Fruit fly (Drosophila melanogaster) whole organism, embryonic: ENCODE data around the gene ppk23.
A peak's percentile ranks its signal among the peaks of the same experiment; 100 is the strongest.

Experiments used
- Awh ChIP-seq: fragments of 200-800 bp; sonication (Bioruptor generic); IDR thresholded peaks from 2 replicates; pipeline ENCODE4, ENCODE4 v1.3.6; 2022; ENCODE audit warnings: missing biosample characterization, missing genetic modification characterization
- CG11456 ChIP-seq: fragments of 200-800 bp; sonication (Bioruptor generic); IDR thresholded peaks from 3 replicates; pipeline ENCODE4 v1.3.6; 2022; ENCODE audit warnings: missing biosample characterization, missing genetic modification characterization
- CG11560 ChIP-seq: fragments of 200-800 bp; sonication (Bioruptor generic); IDR thresholded peaks from 3 replicates; pipeline ENCODE4 v1.3.6; 2022; ENCODE audit warnings: missing biosample characterization, missing genetic modification characterization
- CG13123 ChIP-seq: fragments of 200-800 bp; sonication (Bioruptor generic); optimal IDR thresholded peaks from 2 replicates; lab custom pipeline; 2016; ENCODE audit warnings: missing biosample characterization, missing genetic modification characterization
- CG14441 ChIP-seq: fragments of 200-800 bp; sonication (Bioruptor generic); IDR thresholded peaks from 2 replicates; pipeline ENCODE4 v1.3.6; 2022; ENCODE audit warnings: missing biosample characterization, missing genetic modification characterization
- CG15479 ChIP-seq: fragments of 200-800 bp; sonication (Bioruptor generic); optimal IDR thresholded peaks from 3 replicates; lab custom pipeline; 2019; ENCODE audit warnings: missing biosample characterization, mild to moderate bottlenecking, missing genetic modification characterization, moderate library complexity
- CG15514 ChIP-seq: fragments of 200-800 bp; sonication (Bioruptor generic); optimal IDR thresholded peaks from 3 replicates; lab custom pipeline; 2017; ENCODE audit warnings: missing biosample characterization, missing genetic modification characterization, mild to moderate bottlenecking, moderate library complexity, missing genetic modification reagents
- CG15601 ChIP-seq: fragments of 200-800 bp; sonication (Bioruptor generic); optimal IDR thresholded peaks from 3 replicates; lab custom pipeline; 2019; ENCODE audit warnings: missing biosample characterization, mild to moderate bottlenecking, missing genetic modification characterization, moderate library complexity
- CG16863 ChIP-seq: fragments of 200-800 bp; sonication (Bioruptor generic); optimal IDR thresholded peaks from 3 replicates; lab custom pipeline; 2016; ENCODE audit warnings: missing biosample characterization, missing genetic modification characterization
- CG17385 ChIP-seq: fragments of 200-800 bp; sonication (Bioruptor generic); optimal IDR thresholded peaks from 3 replicates; lab custom pipeline; 2018; ENCODE audit warnings: missing biosample characterization, mild to moderate bottlenecking, missing genetic modification characterization
- CG4282 ChIP-seq: fragments of 200-800 bp; sonication (Bioruptor generic); optimal IDR thresholded peaks from 2 replicates; lab custom pipeline; 2016; ENCODE audit warnings: missing biosample characterization, missing genetic modification characterization
- CG4424 ChIP-seq: fragments of 200-800 bp; sonication (Bioruptor generic); optimal IDR thresholded peaks from 3 replicates; lab custom pipeline; 2016; ENCODE audit warnings: missing biosample characterization, missing genetic modification characterization
- CG4730 ChIP-seq: fragments of 200-800 bp; sonication (Bioruptor generic); IDR thresholded peaks from 2 replicates; pipeline ENCODE4 v1.3.6; 2022; ENCODE audit warnings: missing biosample characterization, missing genetic modification characterization
- CG5180 ChIP-seq: fragments of 200-800 bp; sonication (Bioruptor generic); optimal IDR thresholded peaks from 3 replicates; lab custom pipeline; 2017; ENCODE audit warnings: missing biosample characterization, missing genetic modification characterization, mild to moderate bottlenecking, moderate library complexity, missing genetic modification reagents
- CG6654 ChIP-seq: fragments of 200-800 bp; sonication (Bioruptor generic); optimal IDR thresholded peaks from 2 replicates; lab custom pipeline; 2017; ENCODE audit warnings: missing biosample characterization, mild to moderate bottlenecking, missing genetic modification characterization
- CG8924 ChIP-seq: fragments of 200-800 bp; optimal IDR thresholded peaks from 3 replicates; lab custom pipeline; 2019; ENCODE audit warnings: missing biosample characterization, mild to moderate bottlenecking, missing genetic modification characterization, moderate library complexity
- CG9437 ChIP-seq: fragments of 200-800 bp; sonication (Bioruptor generic); optimal IDR thresholded peaks from 2 replicates; lab custom pipeline; 2018; ENCODE audit warnings: missing biosample characterization, mild to moderate bottlenecking, missing genetic modification characterization
- CG9609 ChIP-seq: fragments of 200-800 bp; sonication (Bioruptor generic); optimal IDR thresholded peaks from 3 replicates; lab custom pipeline; 2016; ENCODE audit warnings: missing biosample characterization, missing genetic modification characterization
- CG9817 ChIP-seq: fragments of 200-800 bp; sonication (Bioruptor generic); optimal IDR thresholded peaks from 2 replicates; lab custom pipeline; 2018; ENCODE audit warnings: missing biosample characterization, mild to moderate bottlenecking, missing genetic modification characterization, moderate library complexity
- D19B ChIP-seq: fragments of 200-800 bp; sonication (Bioruptor generic); optimal IDR thresholded peaks from 2 replicates; lab custom pipeline; 2017; ENCODE audit warnings: missing biosample characterization, mild to moderate bottlenecking, missing genetic modification characterization
- Deaf1 ChIP-seq: fragments of 200-800 bp; optimal IDR thresholded peaks from 3 replicates; lab custom pipeline; 2019; ENCODE audit warnings: missing biosample characterization, mild to moderate bottlenecking, missing genetic modification characterization, moderate library complexity
- Doc3 ChIP-seq: fragments of 200-800 bp; sonication (Bioruptor generic); IDR thresholded peaks from 3 replicates; pipeline ENCODE4 v1.3.6; 2022; ENCODE audit warnings: missing biosample characterization, missing genetic modification characterization; ENCODE audit not compliant: partially characterized antibody
- H2.0 ChIP-seq: fragments of 200-800 bp; sonication (Bioruptor generic); IDR thresholded peaks from 2 replicates; pipeline ENCODE4 v1.3.6; 2022; ENCODE audit warnings: missing biosample characterization, missing genetic modification characterization
- Hmx ChIP-seq: fragments of 200-800 bp; sonication (Bioruptor generic); optimal IDR thresholded peaks from 2 replicates; lab custom pipeline; 2016; ENCODE audit warnings: missing biosample characterization, missing genetic modification characterization
- Hsf ChIP-seq: fragments of 200-800 bp; sonication (Bioruptor generic); optimal IDR thresholded peaks from 3 replicates; lab custom pipeline; 2016; ENCODE audit warnings: missing biosample characterization, missing genetic modification characterization
- Jarid2 ChIP-seq: fragments of 200-800 bp; sonication (Bioruptor generic); optimal IDR thresholded peaks from 3 replicates; lab custom pipeline; 2017; ENCODE audit warnings: mild to moderate bottlenecking, missing biosample characterization, missing genetic modification reagents, missing genetic modification characterization
- NFAT ChIP-seq: fragments of 200-800 bp; sonication (Bioruptor generic); IDR thresholded peaks from 2 replicates; pipeline ENCODE4 v1.3.6; 2022; ENCODE audit warnings: missing biosample characterization, missing genetic modification characterization
- Nf-YA ChIP-seq: fragments of 200-800 bp; sonication (Bioruptor generic); IDR thresholded peaks from 2 replicates; pipeline ENCODE4 v1.3.6; 2022; ENCODE audit warnings: missing biosample characterization, missing genetic modification characterization
- Ptx1 ChIP-seq: fragments of 200-800 bp; sonication (Bioruptor generic); IDR thresholded peaks from 2 replicates; pipeline ENCODE4 v1.3.6; 2022; ENCODE audit warnings: missing biosample characterization, missing genetic modification characterization
- Six4 ChIP-seq: fragments of 200-800 bp; sonication (Bioruptor generic); optimal IDR thresholded peaks from 2 replicates; lab custom pipeline; 2016; ENCODE audit warnings: missing biosample characterization, missing genetic modification characterization
- Ssrp ChIP-seq: fragments of 200-800 bp; sonication (Bioruptor generic); optimal IDR thresholded peaks from 2 replicates; lab custom pipeline; 2018; ENCODE audit warnings: missing biosample characterization, mild to moderate bottlenecking, missing genetic modification characterization, moderate library complexity
- Stat92E ChIP-seq, 3 experiments: fragments of >200 bp in 2 of 3; fragments of 200-800 bp in 1 of 3; sonication (Bioruptor generic) in 1 of 3; optimal IDR thresholded peaks; 2 replicates each; lab custom pipeline; 2017 to 2019; ENCODE audit warnings: missing biosample characterization in 3 of 3, missing genetic modification characterization in 3 of 3, mild to moderate bottlenecking in 1 of 3, moderate library complexity in 1 of 3
- Xrp1 ChIP-seq: fragments of 200-800 bp; sonication (Bioruptor generic); IDR thresholded peaks from 2 replicates; pipeline ENCODE4 v1.3.6; 2022; ENCODE audit warnings: missing biosample characterization, missing genetic modification characterization
- ato ChIP-seq: fragments of 200-800 bp; sonication (Bioruptor generic); IDR thresholded peaks from 2 replicates; pipeline ENCODE4 v1.3.6; 2022; ENCODE audit warnings: missing biosample characterization, missing genetic modification characterization; ENCODE audit not compliant: partially characterized antibody
- bcd ChIP-seq: fragments of 200-800 bp; sonication (Bioruptor generic); optimal IDR thresholded peaks from 2 replicates; lab custom pipeline; 2017; ENCODE audit warnings: missing biosample characterization, mild to moderate bottlenecking, missing genetic modification characterization
- cas ChIP-seq: fragments of 200-800 bp; sonication (Bioruptor generic); IDR thresholded peaks from 2 replicates; pipeline ENCODE4 v1.3.6; 2022; ENCODE audit warnings: missing biosample characterization, missing genetic modification characterization
- gce ChIP-seq: fragments of 200-800 bp; sonication (Bioruptor generic); IDR thresholded peaks from 3 replicates; pipeline ENCODE4 v1.3.6; 2022; ENCODE audit warnings: missing biosample characterization, missing genetic modification characterization
- kah ChIP-seq: fragments of 200-800 bp; sonication (Bioruptor generic); optimal IDR thresholded peaks from 2 replicates; lab custom pipeline; 2018; ENCODE audit warnings: missing biosample characterization, mild to moderate bottlenecking, missing genetic modification characterization
- lbe ChIP-seq: fragments of 200-800 bp; sonication (Bioruptor generic); optimal IDR thresholded peaks from 2 replicates; lab custom pipeline; 2016; ENCODE audit warnings: missing biosample characterization, mild to moderate bottlenecking, missing genetic modification characterization
- nom ChIP-seq: fragments of 200-800 bp; sonication (Bioruptor generic); optimal IDR thresholded peaks from 2 replicates; lab custom pipeline; 2017; ENCODE audit warnings: missing biosample characterization, missing genetic modification characterization, mild to moderate bottlenecking, moderate library complexity, missing genetic modification reagents
- oc ChIP-seq: fragments of 200-800 bp; sonication (Bioruptor generic); optimal IDR thresholded peaks from 2 replicates; lab custom pipeline; 2018; ENCODE audit warnings: missing biosample characterization, mild to moderate bottlenecking, missing genetic modification characterization, moderate library complexity
- pan ChIP-seq, 4 experiments: fragments of >200 bp in 3 of 4; fragments of 200-800 bp in 1 of 4; sonication (Bioruptor generic) in 1 of 4; optimal IDR thresholded peaks in 3 of 4; IDR thresholded peaks in 1 of 4; 2 replicates each; pipeline versions ENCODE4 v1.3.6 to Lab custom; 2017 to 2022; ENCODE audit warnings: missing biosample characterization in 2 of 4, missing genetic modification characterization in 2 of 4, mixed read lengths in 1 of 4
- peb ChIP-seq: fragments of 200-800 bp; sonication (Bioruptor generic); IDR thresholded peaks from 2 replicates; pipeline ENCODE4 v1.3.6; 2022; ENCODE audit warnings: missing biosample characterization, missing genetic modification characterization
- phol ChIP-seq: fragments of 200-800 bp; sonication (Bioruptor generic); optimal IDR thresholded peaks from 3 replicates; lab custom pipeline; 2018; ENCODE audit warnings: missing biosample characterization, mild to moderate bottlenecking, missing genetic modification characterization, moderate library complexity
- pita ChIP-seq: fragments of 200-800 bp; sonication (Bioruptor generic); optimal IDR thresholded peaks from 2 replicates; lab custom pipeline; 2017; ENCODE audit warnings: missing biosample characterization, mild to moderate bottlenecking, missing genetic modification characterization
- psq ChIP-seq: fragments of 200-800 bp; sonication (Bioruptor generic); optimal IDR thresholded peaks from 2 replicates; lab custom pipeline; 2017; ENCODE audit warnings: missing biosample characterization, missing genetic modification characterization
- rib ChIP-seq: fragments of 200-800 bp; sonication (Bioruptor generic); IDR thresholded peaks from 2 replicates; pipeline ENCODE4 v1.3.6; 2022; ENCODE audit warnings: missing biosample characterization, missing genetic modification characterization
- ssp ChIP-seq: fragments of 200-800 bp; sonication (Bioruptor generic); IDR thresholded peaks from 2 replicates; pipeline ENCODE4 v1.3.6; 2022; ENCODE audit warnings: missing biosample characterization, missing genetic modification characterization
- vnd ChIP-seq: fragments of 200-800 bp; sonication (Bioruptor generic); IDR thresholded peaks from 3 replicates; pipeline ENCODE4 v1.3.6; 2022; ENCODE audit warnings: missing biosample characterization, missing genetic modification characterization; ENCODE audit not compliant: partially characterized antibody
- wor ChIP-seq: fragments of 200-800 bp; sonication (Bioruptor generic); IDR thresholded peaks from 2 replicates; pipeline ENCODE4 v1.3.6; 2022; ENCODE audit warnings: missing biosample characterization, missing genetic modification characterization

Gene ppk23

DNA sequence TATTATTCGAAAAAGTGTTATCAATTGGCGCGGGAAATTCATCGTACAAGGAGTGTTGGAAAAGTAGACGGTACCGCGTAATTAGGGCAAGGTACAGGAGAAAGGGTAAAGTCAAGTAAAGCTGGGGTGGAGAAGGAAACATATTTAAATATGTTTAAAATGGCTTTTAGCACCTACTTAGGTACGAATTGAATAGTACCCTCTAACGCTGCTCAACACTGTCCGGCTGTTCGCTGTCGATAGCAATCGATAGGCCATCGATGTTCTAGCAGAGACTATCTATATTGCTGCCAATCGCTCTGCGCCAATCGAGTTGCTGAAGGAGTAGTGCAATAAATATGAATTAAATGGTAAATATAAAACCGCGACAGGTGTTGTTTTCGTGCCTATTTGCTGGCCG, 30.3 kb upstream of the ppk23 start, which contains the start of gene X11L (continued):
- TF ChIP-seq Doc3 (GFP tag; lab: Robert Waterston, UW) (peak; percentile 76), CG9437 (GFP tag; lab: Kevin White, UChicago) (peak; percentile 38), vnd (GFP tag; lab: Robert Waterston, UW) (peak; percentile 83), CG15479 (no peak), H2.0 (GFP tag; lab: Robert Waterston, UW) (peak; percentile 67), pita (no peak), Stat92E (GFP tag; optimal IDR thresholded peaks at IDR 0.05; lab: Kevin White, UChicago) (no peak), pan (optimal IDR thresholded peaks at IDR 0.05; lab: Kevin White, UChicago) (no peak), pan (GFP tag; optimal IDR thresholded peaks at IDR 0.05 in 1 of 2, IDR thresholded peaks at IDR 0.05 in 1 of 2) (peak in 1 of 2 experiments; percentile 64), Xrp1 (GFP tag; lab: Robert Waterston, UW) (peak; percentile 70), CG15601 (no peak), Hmx (no peak), kah (GFP tag; lab: Kevin White, UChicago) (no peak), CG9609 (GFP tag; lab: Kevin White, UChicago) (peak; percentile 78), Jarid2 (GFP tag; lab: Kevin White, UChicago) (no peak), CG4730 (GFP tag; lab: Robert Waterston, UW) (peak; percentile 53), CG4282 (GFP tag; lab: Kevin White, UChicago) (peak; percentile 65), CG14441 (GFP tag; lab: Robert Waterston, UW) (peak; percentile 52; the same call in 1 of the 2 replicates), psq (GFP tag; lab: Kevin White, UChicago) (peak; percentile 13), Awh (0 out of 2 replicates have a peak, but pooled peaks have one; percentile 30), CG5180 (GFP tag; lab: Kevin White, UChicago) (peak; percentile 16), ato (peak; percentile 90), rib (peak; percentile 55; the same call in 1 of the 2 replicates), oc (tag; lab: Kevin White, UChicago) (no peak), gce (GFP tag; lab: Robert Waterston, UW) (no peak), CG6654 (no peak), phol (tag; lab: Kevin White, UChicago) (peak; percentile 70), CG4424 (GFP tag; lab: Kevin White, UChicago) (peak; percentile 63), CG17385 (peak; percentile 50), CG13123 (GFP tag; lab: Kevin White, UChicago) (peak; percentile 60), NFAT (GFP tag; lab: Robert Waterston, UW) (peak; percentile 78), bcd (no peak), wor (peak; percentile 33; the same call in 1 of the 2 replicates), CG16863 (peak; percentile 79), Ssrp (tag; lab: Kevin White, UChicago) (peak; percentile 43), nom (GFP tag; lab: Kevin White, UChicago) (no peak), CG9817 (no peak), CG11456 (GFP tag; lab: Robert Waterston, UW) (peak; percentile 77), ssp (GFP tag; lab: Robert Waterston, UW) (peak; percentile 52; the same call in 1 of the 2 replicates), lbe (GFP tag; lab: Kevin White, UChicago) (peak; percentile 75), cas (GFP tag; lab: Robert Waterston, UW) (no peak), CG11560 (tag; lab: Robert Waterston, UW) (peak; percentile 74; the same call in 2 of the 3 replicates), Deaf1 (no peak), D19B (GFP tag; lab: Kevin White, UChicago) (peak; percentile 24), Six4 (GFP tag; lab: Kevin White, UChicago) (peak; percentile 40), Hsf (GFP tag; lab: Kevin White, UChicago) (peak; percentile 77), peb (GFP tag; lab: Robert Waterston, UW) (peak; percentile 31; the same call in 1 of the 2 replicates), Nf-YA (0 out of 2 replicates have a peak, but pooled peaks have one; percentile 34), CG15514 (GFP tag; lab: Kevin White, UChicago) (peak; percentile 78), CG8924 (tag; lab: Kevin White, UChicago) (no peak), Ptx1 (peak; percentile 67)
